Worm (Caenorhabditis elegans) whole organism, midembryonic: ENCODE data around the gene srg-28.

ENCODE experiments used
- T22C8.4 ChIP-seq: fragments of 200-800 bp; sonication (Bioruptor generic); IDR thresholded peaks from 2 replicates; pipeline ENCODE4 v1.3.6; 2022; ENCODE audit warnings: missing genetic modification characterization, missing compliant biosample characterization
- cog-1 ChIP-seq: sonication (generic microtip); optimal IDR thresholded peaks from 2 replicates; lab custom pipeline; 2016; ENCODE audit warnings: missing genetic modification characterization, missing compliant biosample characterization
- flt-1 ChIP-seq: fragments of 200-800 bp; sonication (Bioruptor generic); IDR thresholded peaks from 2 replicates; pipeline ENCODE4 v1.3.6; 2022; ENCODE audit warnings: missing genetic modification characterization, missing compliant biosample characterization
- klf-2 ChIP-seq: fragments of 200-800 bp; sonication (Bioruptor generic); conservative IDR thresholded peaks from 2 replicates; pipeline ENCODE4 v1.3.6; 2022; ENCODE audit warnings: missing genetic modification reagents, missing genetic modification characterization, missing compliant biosample characterization
- med-1 ChIP-seq: sonication (generic microtip); optimal IDR thresholded peaks from 2 replicates; lab custom pipeline; 2017; ENCODE audit warnings: missing genetic modification characterization, mild to moderate bottlenecking, missing compliant biosample characterization, antibody characterized with exemption, missing genetic modification reagents; ENCODE audit not compliant: insufficient read depth
- ref-1 ChIP-seq: fragments of 200-800 bp; sonication (Bioruptor generic); conservative IDR thresholded peaks from 2 replicates; pipeline ENCODE4 v1.3.6; 2022; ENCODE audit warnings: missing genetic modification reagents, missing genetic modification characterization, missing compliant biosample characterization
- tab-1 ChIP-seq: fragments of 200-800 bp; sonication (Bioruptor generic); IDR thresholded peaks from 2 replicates; pipeline ENCODE4 v1.3.6; 2022; ENCODE audit warnings: missing genetic modification characterization, missing compliant biosample characterization
- ztf-23 ChIP-seq: fragments of 200-800 bp; sonication (Bioruptor generic); IDR thresholded peaks from 2 replicates; pipeline ENCODE4 v1.3.6; 2022; ENCODE audit warnings: missing genetic modification reagents, missing genetic modification characterization, missing compliant biosample characterization
- ztf-29 ChIP-seq: fragments of 200-800 bp; sonication (Bioruptor generic); IDR thresholded peaks from 2 replicates; pipeline ENCODE4 v1.3.6; 2022; ENCODE audit warnings: missing genetic modification reagents, missing genetic modification characterization, missing compliant biosample characterization

The srg-28 gene

DNA sequence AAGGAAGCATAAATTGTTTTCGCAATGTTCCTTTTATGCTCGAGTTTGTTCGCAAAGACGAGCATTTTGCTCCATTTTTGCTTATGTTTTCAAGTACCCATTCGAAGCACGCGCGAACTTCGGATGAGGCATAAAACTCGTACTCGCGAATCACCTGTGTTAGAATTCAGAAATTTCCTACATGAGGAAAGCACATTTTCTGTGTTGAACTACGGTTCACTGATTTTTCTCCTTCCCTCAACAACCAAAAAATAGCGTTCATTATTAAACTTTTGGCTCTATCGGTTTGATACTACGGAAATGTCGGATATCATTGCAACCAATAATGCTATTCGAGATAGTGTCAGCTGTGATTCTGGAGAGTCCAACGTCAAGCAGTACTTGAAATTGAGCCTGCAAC, at the start of gene srg-28:
Gene srg-28, plus strand, starts transcription at position 301 of the 400 bp plus-strand sequence.
- TF ChIP-seq ref-1 (GFP tag; lab: Robert Waterston, UW) (no peak), flt-1 (GFP tag; lab: Robert Waterston, UW) (no peak), tab-1 (GFP tag; lab: Robert Waterston, UW) (no peak), T22C8.4 (GFP tag; lab: Robert Waterston, UW) (no peak)

DNA sequence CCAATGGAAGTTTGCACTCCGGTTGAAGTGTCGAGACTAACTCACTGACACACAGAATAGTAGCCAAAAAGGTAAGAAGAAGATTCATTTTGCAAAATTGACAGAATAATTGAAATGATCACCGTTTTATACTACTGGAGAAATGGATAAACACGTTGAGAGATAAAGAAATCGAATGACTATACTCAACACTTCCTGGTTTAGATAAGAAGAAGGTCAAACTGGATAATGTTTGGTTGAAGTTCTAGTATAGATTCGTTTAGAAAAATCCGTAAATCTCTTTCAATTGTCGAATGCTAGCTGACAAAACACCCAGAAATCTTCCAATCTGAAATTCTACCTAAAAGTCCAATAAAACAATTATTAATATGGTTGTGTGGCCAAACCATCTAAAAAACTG, 47.4 kb upstream of the srg-28 start, which contains the start of gene Y49G5A.1:
Gene Y49G5A.1, minus strand, starts transcription at position 101 of the 400 bp plus-strand sequence.
- no peak for TF ChIP-seq cog-1 (tag; lab: Kevin White, UChicago)
- TF ChIP-seq med-1 (GFP tag; lab: Kevin White, UChicago) = no peak
- TF ChIP-seq ztf-29 = no peak
- no peak for TF ChIP-seq ref-1 (GFP tag; lab: Robert Waterston, UW)
- no peak for TF ChIP-seq T22C8.4 (GFP tag; lab: Robert Waterston, UW)
- TF ChIP-seq klf-2 (GFP tag; lab: Robert Waterston, UW) = no peak
- no peak for TF ChIP-seq tab-1 (GFP tag; lab: Robert Waterston, UW)
- TF ChIP-seq ztf-23 (GFP tag; lab: Robert Waterston, UW) = no peak
- TF ChIP-seq flt-1 (GFP tag; lab: Robert Waterston, UW) = no peak

DNA sequence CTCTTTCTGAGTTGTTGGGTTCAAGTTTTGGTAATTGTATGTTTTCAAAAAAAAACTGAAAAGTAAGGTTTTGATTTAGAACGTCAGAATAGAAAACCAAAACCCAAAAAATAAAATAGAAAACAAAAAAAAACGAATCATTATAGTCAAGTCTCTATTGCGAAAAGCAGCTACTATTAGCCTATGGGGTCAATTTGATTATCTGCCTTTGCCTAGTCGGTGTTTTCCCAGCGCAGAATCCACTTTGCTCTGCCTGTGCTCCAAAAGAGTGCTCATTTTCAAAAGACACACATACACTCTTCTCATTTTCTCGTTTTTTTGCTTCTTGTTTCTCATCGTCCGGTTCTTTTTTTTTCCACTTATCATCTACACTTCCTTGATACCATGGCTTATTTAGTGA, 46.0 kb upstream of the srg-28 start:
- TF ChIP-seq flt-1 (GFP tag; lab: Robert Waterston, UW) (no peak), ztf-29 (no peak), cog-1 (tag; lab: Kevin White, UChicago) (no peak), med-1 (GFP tag; lab: Kevin White, UChicago) (no peak), ref-1 (GFP tag; lab: Robert Waterston, UW) (no peak), T22C8.4 (GFP tag; lab: Robert Waterston, UW) (no peak), klf-2 (GFP tag; lab: Robert Waterston, UW) (no peak)

DNA sequence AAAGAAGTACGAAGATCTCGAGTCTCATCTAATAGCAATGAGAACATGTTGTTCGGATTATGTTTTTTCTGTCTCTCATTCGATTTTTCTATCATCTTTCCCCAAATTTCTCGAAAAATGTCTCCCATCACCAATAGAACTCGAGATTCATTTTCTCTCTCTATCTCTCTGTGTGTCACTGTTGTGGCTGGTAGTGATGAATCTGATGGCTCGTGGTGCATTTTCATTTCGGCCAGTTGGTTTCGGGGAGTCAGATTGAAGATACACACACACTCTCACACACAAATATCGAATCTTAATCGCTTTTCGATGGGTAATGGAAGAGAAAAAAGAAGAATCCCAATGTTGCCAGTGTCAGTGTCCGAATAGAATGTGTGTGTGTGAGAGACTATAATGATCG, 38.7 kb upstream of the srg-28 start:
- TF ChIP-seq tab-1 (GFP tag; lab: Robert Waterston, UW) (no peak), klf-2 (GFP tag; lab: Robert Waterston, UW) (no peak), ztf-29 (no peak), T22C8.4 (GFP tag; lab: Robert Waterston, UW) (no peak), flt-1 (GFP tag; lab: Robert Waterston, UW) (no peak), med-1 (GFP tag; lab: Kevin White, UChicago) (no peak), ztf-23 (GFP tag; lab: Robert Waterston, UW) (no peak), ref-1 (GFP tag; lab: Robert Waterston, UW) (no peak), cog-1 (tag; lab: Kevin White, UChicago) (no peak)

DNA sequence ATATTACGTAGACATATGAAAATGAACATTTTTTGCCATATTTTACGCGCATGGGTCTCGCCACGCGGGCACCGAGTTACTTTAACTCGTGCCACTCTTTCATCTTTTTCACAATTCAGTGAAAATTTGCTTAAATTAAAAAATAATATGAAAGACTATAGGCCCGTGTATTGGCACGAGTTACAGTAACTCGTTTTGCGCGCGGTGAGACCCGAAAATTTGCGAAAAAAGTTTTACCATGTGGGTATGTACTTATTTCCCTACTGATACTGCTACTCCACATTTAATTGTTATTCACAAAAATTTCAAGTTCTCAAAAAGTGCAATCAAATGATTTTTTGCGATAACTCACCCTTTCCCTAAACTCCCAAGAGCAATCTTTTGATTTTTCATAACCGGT, 36.9 kb upstream of the srg-28 start:
- TF ChIP-seq ztf-29 (no peak), ztf-23 (GFP tag; lab: Robert Waterston, UW) (no peak), cog-1 (tag; lab: Kevin White, UChicago) (no peak)

DNA sequence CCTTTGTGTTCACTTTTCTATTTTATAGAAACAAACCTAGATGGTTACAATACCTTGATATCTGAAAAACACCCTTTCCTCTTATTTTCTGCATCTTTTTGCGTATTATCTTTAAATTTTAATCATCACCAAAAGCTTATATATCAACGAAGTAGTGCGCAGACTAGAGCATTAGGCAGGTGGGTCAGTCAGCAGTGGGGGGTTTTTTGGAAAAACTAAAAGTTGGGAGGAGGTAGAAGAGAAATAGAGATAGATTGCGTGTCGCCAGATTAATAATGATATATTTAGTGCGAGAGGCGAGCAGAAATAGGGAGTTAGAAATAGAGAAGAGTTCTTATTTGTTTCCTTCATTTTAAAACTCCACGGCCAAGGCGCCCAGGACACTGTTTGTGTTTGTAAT, 33.5 kb upstream of the srg-28 start:
- TF ChIP-seq klf-2 (GFP tag; lab: Robert Waterston, UW) (no peak), tab-1 (GFP tag; lab: Robert Waterston, UW) (no peak), cog-1 (tag; lab: Kevin White, UChicago) (no peak), ref-1 (GFP tag; lab: Robert Waterston, UW) (no peak), med-1 (GFP tag; lab: Kevin White, UChicago) (no peak), ztf-29 (no peak), ztf-23 (GFP tag; lab: Robert Waterston, UW) (no peak), T22C8.4 (GFP tag; lab: Robert Waterston, UW) (no peak), flt-1 (GFP tag; lab: Robert Waterston, UW) (no peak)

DNA sequence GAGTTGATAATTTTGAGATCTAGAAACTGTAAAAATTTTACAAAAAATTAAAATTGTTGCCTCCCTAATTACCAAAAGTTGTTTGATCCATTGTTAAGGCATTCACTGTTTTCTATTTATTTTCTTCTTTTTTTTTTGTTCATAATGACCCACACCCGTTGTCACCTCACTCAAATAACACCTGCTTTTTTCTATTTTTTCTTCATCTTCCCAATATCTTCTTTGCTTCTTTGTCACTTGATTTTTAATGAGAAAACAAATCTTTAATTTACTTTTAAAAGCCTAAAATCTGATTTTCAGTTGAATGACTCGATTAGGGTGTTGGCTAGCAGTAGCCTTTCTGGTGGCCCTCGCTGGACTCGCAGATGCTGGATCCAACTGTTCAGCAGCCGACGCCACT, 31.3 kb upstream of the srg-28 start, which contains the start of gene ncx-2:
Gene ncx-2, plus strand, starts transcription at position 301 of the 400 bp plus-strand sequence.
- TF ChIP-seq tab-1 (GFP tag; lab: Robert Waterston, UW) (no peak), T22C8.4 (GFP tag; lab: Robert Waterston, UW) (no peak), cog-1 (tag; lab: Kevin White, UChicago) (no peak), med-1 (GFP tag; lab: Kevin White, UChicago) (no peak), klf-2 (GFP tag; lab: Robert Waterston, UW) (no peak), ref-1 (GFP tag; lab: Robert Waterston, UW) (no peak), flt-1 (GFP tag; lab: Robert Waterston, UW) (no peak), ztf-23 (GFP tag; lab: Robert Waterston, UW) (no peak), ztf-29 (no peak)

DNA sequence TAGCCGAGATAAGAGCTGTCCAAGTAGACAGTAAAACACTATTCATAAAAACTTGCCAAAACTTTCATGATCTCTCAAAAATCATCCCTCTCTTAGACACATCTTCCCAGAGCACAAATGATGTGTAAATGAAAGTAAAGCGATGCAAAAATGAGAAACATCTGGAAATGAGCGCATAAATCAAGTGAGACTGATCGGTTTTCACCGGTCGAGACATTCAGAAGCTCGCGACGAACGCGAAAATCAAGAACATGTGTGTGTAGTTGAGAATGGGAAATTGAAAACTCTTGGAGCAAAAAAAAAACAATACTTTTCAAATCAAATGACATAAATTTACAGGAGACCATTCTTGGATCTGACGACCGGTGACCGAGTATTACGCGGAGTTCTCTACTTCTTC, 30.3 kb upstream of the srg-28 start:
- TF ChIP-seq ztf-29 (no peak), klf-2 (GFP tag; lab: Robert Waterston, UW) (no peak), cog-1 (tag; lab: Kevin White, UChicago) (no peak)

DNA sequence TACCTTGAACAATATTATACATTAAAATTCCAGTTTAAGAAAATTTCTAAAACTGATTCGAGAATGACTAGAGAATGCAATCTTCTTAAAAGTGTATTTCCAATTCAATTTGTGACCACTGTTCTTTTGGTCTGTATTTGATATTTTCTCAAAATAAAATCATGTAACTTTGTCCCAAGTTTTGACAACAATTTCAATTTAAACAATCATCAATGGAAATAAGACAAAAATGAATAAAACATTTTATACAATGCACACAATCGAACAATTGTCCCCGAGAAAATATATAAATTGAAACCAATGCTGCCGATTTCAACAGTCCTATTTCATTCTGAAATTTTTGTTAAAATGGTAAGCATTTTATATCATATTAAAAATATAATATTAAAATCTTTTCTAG, 23.1 kb upstream of the srg-28 start, which contains the start of gene C10G8.4:
Gene C10G8.4, plus strand, starts transcription at position 301 of the 400 bp plus-strand sequence.
- TF ChIP-seq cog-1 (tag; lab: Kevin White, UChicago) = no peak
- no peak for TF ChIP-seq ztf-29
- TF ChIP-seq ref-1 (GFP tag; lab: Robert Waterston, UW) = no peak
- TF ChIP-seq flt-1 (GFP tag; lab: Robert Waterston, UW) = no peak
- TF ChIP-seq tab-1 (GFP tag; lab: Robert Waterston, UW) = no peak
- no peak for TF ChIP-seq med-1 (GFP tag; lab: Kevin White, UChicago)
- no peak for TF ChIP-seq ztf-23 (GFP tag; lab: Robert Waterston, UW)
- TF ChIP-seq klf-2 (GFP tag; lab: Robert Waterston, UW) = no peak
- no peak for TF ChIP-seq T22C8.4 (GFP tag; lab: Robert Waterston, UW)

DNA sequence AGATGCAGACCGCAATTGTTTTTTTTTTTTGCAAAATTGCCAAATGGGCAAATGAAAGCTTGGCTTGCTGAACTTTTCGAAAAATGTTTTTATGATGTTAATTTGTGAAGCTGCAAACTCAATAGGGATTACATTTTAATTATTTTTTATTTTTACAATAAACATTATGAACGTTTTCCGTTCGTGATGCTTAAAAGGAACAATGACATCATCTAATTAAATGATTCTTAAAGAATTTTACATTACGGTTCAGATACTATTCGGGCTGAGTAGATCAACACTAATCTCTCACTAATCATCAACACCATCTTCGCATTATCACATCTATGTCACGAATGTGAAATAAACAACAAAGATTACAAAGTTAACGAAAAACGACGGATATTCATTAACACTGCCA, 22.2 kb upstream of the srg-28 start, which contains the start of gene C10G8.3:
Gene C10G8.3, plus strand, starts transcription at position 301 of the 400 bp plus-strand sequence.
- TF ChIP-seq flt-1 (GFP tag; lab: Robert Waterston, UW) (no peak), med-1 (GFP tag; lab: Kevin White, UChicago) (no peak), ref-1 (GFP tag; lab: Robert Waterston, UW) (no peak), T22C8.4 (GFP tag; lab: Robert Waterston, UW) (no peak), klf-2 (GFP tag; lab: Robert Waterston, UW) (no peak), ztf-29 (no peak), ztf-23 (GFP tag; lab: Robert Waterston, UW) (no peak), cog-1 (tag; lab: Kevin White, UChicago) (no peak), tab-1 (GFP tag; lab: Robert Waterston, UW) (no peak)
